Worm (Caenorhabditis elegans): Measurements from ENCODE around the gene R01E6.2.

DNA sequence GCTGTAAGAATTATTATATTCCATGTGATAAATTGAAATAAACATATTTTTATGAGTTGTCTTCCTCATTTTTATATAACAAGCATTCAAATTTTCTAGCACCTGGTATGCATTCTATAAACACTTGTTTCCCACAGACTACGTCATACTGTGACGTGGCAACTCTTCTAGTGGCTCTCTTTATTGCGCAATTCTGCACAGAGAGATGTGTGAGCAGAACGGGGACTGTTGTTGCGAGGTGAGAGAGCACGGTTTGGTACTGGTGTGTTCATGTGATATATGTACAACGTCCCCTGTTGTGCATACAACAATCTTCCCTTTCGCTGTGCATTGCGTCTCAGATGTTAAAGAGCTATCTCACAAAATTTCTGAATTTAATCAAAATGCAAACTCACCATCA lies 41.2 kb downstream of the R01E6.2 start:
- no peak for TF ChIP-seq hlh-8 (tag; optimal IDR thresholded peaks at IDR 0.05)
- no peak for TF ChIP-seq tbx-2 (tag; optimal IDR thresholded peaks at IDR 0.05)
- no peak for TF ChIP-seq ets-4 (tag; optimal IDR thresholded peaks at IDR 0.05)
- no peak for TF ChIP-seq pqm-1 (tag; optimal IDR thresholded peaks at IDR 0.05)
- TF ChIP-seq gmeb-2 (tag; optimal IDR thresholded peaks at IDR 0.05), result no peak
- TF ChIP-seq elt-2 (tag; optimal IDR thresholded peaks at IDR 0.05), result no peak
- TF ChIP-seq C08G9.2 (tag; optimal IDR thresholded peaks at IDR 0.05), result no peak
